Fruit fly (Drosophila melanogaster) whole organism, embryonic: ENCODE data around the gene CG2059.
A peak's percentile ranks its signal among the peaks of the same experiment; 100 is the strongest.

Experiments used
- B-H1 ChIP-seq: fragments of 200-800 bp; sonication (Bioruptor generic); IDR thresholded peaks from 3 replicates; pipeline ENCODE4 v1.3.6; 2022; ENCODE audit warnings: missing biosample characterization, missing genetic modification characterization
- Bteb2 ChIP-seq: fragments of 200-800 bp; sonication (Bioruptor generic); optimal IDR thresholded peaks from 2 replicates; lab custom pipeline; 2016; ENCODE audit warnings: missing biosample characterization, missing genetic modification characterization
- CG11696 ChIP-seq: fragments of 200-800 bp; sonication (Bioruptor generic); IDR thresholded peaks from 2 replicates; pipeline ENCODE4 v1.3.6; 2022; ENCODE audit warnings: missing biosample characterization, missing genetic modification characterization
- CG12104 ChIP-seq: fragments of 200-800 bp; sonication (Bioruptor generic); optimal IDR thresholded peaks from 3 replicates; lab custom pipeline; 2016; ENCODE audit warnings: missing biosample characterization, missing genetic modification characterization
- CG12391 ChIP-seq: fragments of 200-800 bp; sonication (Bioruptor generic); optimal IDR thresholded peaks from 3 replicates; lab custom pipeline; 2018; ENCODE audit warnings: missing biosample characterization, mild to moderate bottlenecking, missing genetic modification characterization, moderate library complexity
- CG13123 ChIP-seq: fragments of 200-800 bp; sonication (Bioruptor generic); optimal IDR thresholded peaks from 2 replicates; lab custom pipeline; 2016; ENCODE audit warnings: missing biosample characterization, missing genetic modification characterization
- CG14050 ChIP-seq: fragments of 200-800 bp; sonication (Bioruptor generic); IDR thresholded peaks from 3 replicates; pipeline ENCODE4 v1.3.6; 2022; ENCODE audit warnings: missing biosample characterization, missing genetic modification characterization
- CG1647 ChIP-seq: fragments of 200-800 bp; sonication (Bioruptor generic); optimal IDR thresholded peaks from 3 replicates; lab custom pipeline; 2016; ENCODE audit warnings: missing biosample characterization, missing genetic modification characterization
- CG16779 ChIP-seq: fragments of 200-800 bp; sonication (Bioruptor generic); IDR thresholded peaks from 2 replicates; pipeline ENCODE4 v1.3.6; 2022; ENCODE audit warnings: missing biosample characterization, missing genetic modification characterization
- CG17361 ChIP-seq: fragments of 200-800 bp; sonication (Bioruptor generic); IDR thresholded peaks from 3 replicates; pipeline ENCODE4 v1.3.6; 2022; ENCODE audit warnings: missing biosample characterization, missing genetic modification characterization
- CG17802 ChIP-seq: fragments of 200-800 bp; sonication (Bioruptor generic); optimal IDR thresholded peaks from 2 replicates; lab custom pipeline; 2018; ENCODE audit warnings: missing biosample characterization, mild to moderate bottlenecking, missing genetic modification characterization, moderate library complexity
- CG2202 ChIP-seq: fragments of 200-800 bp; sonication (Bioruptor generic); optimal IDR thresholded peaks from 2 replicates; lab custom pipeline; 2018; ENCODE audit warnings: missing biosample characterization, mild to moderate bottlenecking, missing genetic modification characterization
- CG2712 ChIP-seq: fragments of 200-800 bp; optimal IDR thresholded peaks from 3 replicates; lab custom pipeline; 2019; ENCODE audit warnings: missing biosample characterization, mild to moderate bottlenecking, missing genetic modification characterization, moderate library complexity
- CG3726 ChIP-seq: fragments of 200-800 bp; sonication (Bioruptor generic); IDR thresholded peaks from 3 replicates; pipeline ENCODE4, ENCODE4 v1.3.6; 2022; ENCODE audit warnings: missing biosample characterization, missing genetic modification characterization
- CG4360 ChIP-seq: fragments of 200-800 bp; sonication (Bioruptor generic); IDR thresholded peaks from 2 replicates; pipeline ENCODE4 v1.3.6; 2022; ENCODE audit warnings: missing biosample characterization, missing genetic modification characterization
- CG6254 ChIP-seq: fragments of 200-800 bp; sonication (Bioruptor generic); optimal IDR thresholded peaks from 3 replicates; lab custom pipeline; 2017; ENCODE audit warnings: mild to moderate bottlenecking, missing biosample characterization, missing genetic modification reagents, missing genetic modification characterization
- CG7745 ChIP-seq: fragments of 200-800 bp; sonication (Bioruptor generic); optimal IDR thresholded peaks from 2 replicates; lab custom pipeline; 2018; ENCODE audit warnings: missing biosample characterization, mild to moderate bottlenecking, missing genetic modification characterization, moderate library complexity
- CG7786 ChIP-seq: fragments of 200-800 bp; sonication (Bioruptor generic); optimal IDR thresholded peaks from 2 replicates; lab custom pipeline; 2016; ENCODE audit warnings: missing biosample characterization, missing genetic modification characterization
- CG8944 ChIP-seq: fragments of 200-800 bp; sonication (Bioruptor generic); optimal IDR thresholded peaks from 3 replicates; lab custom pipeline; 2016; ENCODE audit warnings: missing biosample characterization, missing genetic modification characterization
- CG9876 ChIP-seq: fragments of 200-800 bp; sonication (Bioruptor generic); optimal IDR thresholded peaks from 2 replicates; lab custom pipeline; 2016; ENCODE audit warnings: missing biosample characterization, missing genetic modification characterization
- Deaf1 ChIP-seq: fragments of 200-800 bp; optimal IDR thresholded peaks from 3 replicates; lab custom pipeline; 2019; ENCODE audit warnings: missing biosample characterization, mild to moderate bottlenecking, missing genetic modification characterization, moderate library complexity
- Dip3 ChIP-seq: fragments of 200-800 bp; sonication (Bioruptor generic); optimal IDR thresholded peaks from 3 replicates; lab custom pipeline; 2016; ENCODE audit warnings: missing biosample characterization, missing genetic modification characterization
- Gug ChIP-seq: fragments of 200-800 bp; sonication (Bioruptor generic); IDR thresholded peaks from 4 replicates; pipeline ENCODE4 v1.3.6; 2022; ENCODE audit warnings: missing biosample characterization, missing genetic modification characterization
- Hr3 ChIP-seq: fragments of 200-800 bp; sonication (Bioruptor generic); optimal IDR thresholded peaks from 3 replicates; lab custom pipeline; 2016; ENCODE audit warnings: missing biosample characterization, missing genetic modification characterization
- Nf-YB ChIP-seq: fragments of 200-800 bp; sonication (Bioruptor generic); optimal IDR thresholded peaks from 3 replicates; lab custom pipeline; 2019; ENCODE audit warnings: missing biosample characterization, mild to moderate bottlenecking, missing genetic modification characterization, moderate library complexity
- Side ChIP-seq: fragments of 200-800 bp; sonication (Bioruptor generic); optimal IDR thresholded peaks from 2 replicates; lab custom pipeline; 2016; ENCODE audit warnings: missing biosample characterization, missing genetic modification characterization
- Sin3A ChIP-seq: fragments of >200 bp; optimal IDR thresholded peaks from 2 replicates; lab custom pipeline; 2018
- Six4 ChIP-seq: fragments of 200-800 bp; sonication (Bioruptor generic); optimal IDR thresholded peaks from 2 replicates; lab custom pipeline; 2016; ENCODE audit warnings: missing biosample characterization, missing genetic modification characterization
- TFAM ChIP-seq: fragments of 200-800 bp; sonication (Bioruptor generic); optimal IDR thresholded peaks from 2 replicates; lab custom pipeline; 2017; ENCODE audit warnings: missing biosample characterization, missing genetic modification characterization, inconsistent platforms
- Xbp1 ChIP-seq: fragments of 200-800 bp; sonication (Bioruptor generic); optimal IDR thresholded peaks from 3 replicates; lab custom pipeline; 2016; ENCODE audit warnings: missing biosample characterization, mild to moderate bottlenecking, missing genetic modification characterization
- bcd ChIP-seq: fragments of 200-800 bp; sonication (Bioruptor generic); optimal IDR thresholded peaks from 2 replicates; lab custom pipeline; 2017; ENCODE audit warnings: missing biosample characterization, mild to moderate bottlenecking, missing genetic modification characterization
- cad ChIP-seq: fragments of >200 bp; optimal IDR thresholded peaks from 2 replicates; lab custom pipeline; 2017; ENCODE audit warnings: missing biosample characterization, missing genetic modification characterization
- emc ChIP-seq: fragments of 200-800 bp; sonication (Bioruptor generic); optimal IDR thresholded peaks from 2 replicates; lab custom pipeline; 2016; ENCODE audit warnings: missing biosample characterization, missing genetic modification characterization
- fd102C ChIP-seq: fragments of 200-800 bp; sonication (Bioruptor generic); optimal IDR thresholded peaks from 2 replicates; lab custom pipeline; 2018; ENCODE audit warnings: missing biosample characterization, mild to moderate bottlenecking, missing genetic modification characterization, moderate library complexity
- gce ChIP-seq: fragments of 200-800 bp; sonication (Bioruptor generic); IDR thresholded peaks from 3 replicates; pipeline ENCODE4 v1.3.6; 2022; ENCODE audit warnings: missing biosample characterization, missing genetic modification characterization
- hkb ChIP-seq, 2 experiments: fragments of 200-800 bp in 1 of 2; fragments of >200 bp in 1 of 2; sonication (Bioruptor generic) in 1 of 2; IDR thresholded peaks in 1 of 2; optimal IDR thresholded peaks in 1 of 2; 2 replicates each; pipeline versions ENCODE4 v1.3.6 to Lab custom; 2017 to 2022; ENCODE audit warnings: missing biosample characterization in 1 of 2, missing genetic modification characterization in 1 of 2
- kni ChIP-seq: fragments of 200-800 bp; sonication (Bioruptor generic); optimal IDR thresholded peaks from 3 replicates; lab custom pipeline; 2017; ENCODE audit warnings: mild to moderate bottlenecking, missing biosample characterization, missing genetic modification reagents, missing genetic modification characterization
- lilli ChIP-seq: fragments of 200-800 bp; sonication (Bioruptor generic); optimal IDR thresholded peaks from 3 replicates; lab custom pipeline; 2016; ENCODE audit warnings: missing biosample characterization, missing genetic modification characterization
- mld ChIP-seq: fragments of 200-800 bp; sonication (Bioruptor generic); IDR thresholded peaks from 3 replicates; pipeline ENCODE4 v1.3.6; 2022; ENCODE audit warnings: missing biosample characterization, missing genetic modification characterization; ENCODE audit not compliant: partially characterized antibody
- nerfin-1 ChIP-seq: fragments of 200-800 bp; sonication (Bioruptor generic); optimal IDR thresholded peaks from 3 replicates; lab custom pipeline; 2019; ENCODE audit warnings: missing biosample characterization, mild to moderate bottlenecking, missing genetic modification characterization, moderate library complexity
- org-1 ChIP-seq: fragments of 200-800 bp; sonication (Bioruptor generic); optimal IDR thresholded peaks from 2 replicates; lab custom pipeline; 2017; ENCODE audit warnings: missing biosample characterization, missing genetic modification characterization
- otp ChIP-seq: fragments of 200-800 bp; sonication (Bioruptor generic); IDR thresholded peaks from 3 replicates; pipeline ENCODE4, ENCODE4 v1.3.6; 2022; ENCODE audit warnings: missing biosample characterization, missing genetic modification characterization
- sima ChIP-seq: fragments of 200-800 bp; sonication (Bioruptor generic); optimal IDR thresholded peaks from 2 replicates; lab custom pipeline; 2016; ENCODE audit warnings: missing biosample characterization, missing genetic modification characterization
- sisA ChIP-seq: fragments of 200-800 bp; sonication (Bioruptor generic); IDR thresholded peaks from 2 replicates; pipeline ENCODE4 v1.3.6; 2022; ENCODE audit warnings: missing biosample characterization, missing genetic modification characterization
- slbo ChIP-seq: fragments of 200-800 bp; sonication (Bioruptor generic); IDR thresholded peaks from 2 replicates; pipeline ENCODE4 v1.3.6; 2022; ENCODE audit warnings: missing biosample characterization, missing genetic modification characterization
- slou ChIP-seq: fragments of 200-800 bp; sonication (Bioruptor generic); optimal IDR thresholded peaks from 3 replicates; lab custom pipeline; 2016; ENCODE audit warnings: missing biosample characterization, missing genetic modification characterization
- ssp ChIP-seq: fragments of 200-800 bp; sonication (Bioruptor generic); IDR thresholded peaks from 2 replicates; pipeline ENCODE4 v1.3.6; 2022; ENCODE audit warnings: missing biosample characterization, missing genetic modification characterization
- tna ChIP-seq: fragments of 200-800 bp; sonication (Bioruptor generic); IDR thresholded peaks from 2 replicates; pipeline ENCODE4 v1.3.6; 2022; ENCODE audit warnings: missing biosample characterization, missing genetic modification characterization; ENCODE audit not compliant: partially characterized antibody
- zf30C ChIP-seq: fragments of 200-800 bp; sonication (Bioruptor generic); optimal IDR thresholded peaks from 3 replicates; lab custom pipeline; 2018; ENCODE audit warnings: missing biosample characterization, mild to moderate bottlenecking, missing genetic modification characterization

Gene CG2059

DNA sequence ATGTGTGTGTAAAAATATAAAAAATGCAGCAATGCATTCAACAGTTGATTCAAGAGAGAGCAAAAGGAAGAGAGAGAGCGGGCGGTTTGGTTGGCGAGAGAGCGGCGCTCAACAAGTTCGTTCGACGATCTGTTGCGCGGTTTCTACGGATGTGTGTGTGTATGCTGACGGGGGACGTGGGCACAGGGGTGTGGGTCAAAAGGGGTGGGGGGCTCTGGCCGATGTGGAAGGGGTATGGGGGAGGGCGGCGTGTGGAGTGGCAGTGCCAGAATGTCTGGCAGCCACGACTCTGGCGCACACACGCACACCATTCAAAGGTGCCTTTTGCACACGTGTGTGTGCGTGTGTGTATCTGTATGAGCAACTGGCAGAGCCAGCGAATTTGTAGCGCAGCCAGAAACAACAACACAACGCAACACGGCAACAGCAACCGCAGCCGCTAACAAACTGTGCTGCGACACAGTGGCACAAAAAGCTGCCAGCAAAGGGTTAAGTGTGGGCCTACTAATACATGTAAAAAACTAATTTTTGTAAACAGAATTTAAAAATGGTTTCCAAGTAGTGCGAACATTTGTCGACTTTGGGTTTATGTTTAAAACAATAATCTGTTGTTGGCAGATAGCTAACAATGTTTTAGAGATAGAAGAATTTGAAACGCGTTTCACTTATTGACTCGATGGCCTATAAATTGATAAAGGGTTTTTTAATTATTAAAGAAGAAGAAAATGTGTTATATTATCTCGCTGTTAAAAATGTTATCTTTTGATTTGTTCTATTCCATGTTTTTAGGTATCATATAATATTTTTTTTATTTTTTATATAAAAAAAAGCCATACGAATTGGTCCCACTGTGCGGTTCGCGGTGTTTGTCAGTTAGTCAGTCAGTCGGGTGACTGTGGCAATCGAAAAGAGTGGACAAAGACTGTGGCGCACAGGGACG lies 20.6 kb downstream of the CG2059 start (continued):
- TF ChIP-seq CG13123 (GFP tag; lab: Kevin White, UChicago) (peak; percentile 60), CG12391 (peak; percentile 92), emc (peak; percentile 80), CG11696 (GFP tag; lab: Robert Waterston, UW) (peak; percentile 41; the same call in 1 of the 2 replicates), Six4 (GFP tag; lab: Kevin White, UChicago) (peak; percentile 79), CG6254 (GFP tag; lab: Kevin White, UChicago) (peak; percentile 89), CG12104 (GFP tag; lab: Kevin White, UChicago) (peak; percentile 93), Nf-YB (peak; percentile 78), CG16779 (GFP tag; lab: Robert Waterston, UW) (no peak), bcd (peak; percentile 96), Side (GFP tag; lab: Kevin White, UChicago) (no peak), CG4360 (peak; percentile 88), CG8944 (GFP tag; lab: Kevin White, UChicago) (peak; percentile 80), kni (GFP tag; lab: Kevin White, UChicago) (peak; percentile 90), B-H1 (GFP tag; lab: Robert Waterston, UW) (peak; percentile 64), Dip3 (GFP tag; lab: Kevin White, UChicago) (peak; percentile 71), sima (GFP tag; lab: Kevin White, UChicago) (no peak), otp (peak; percentile 19; the same call in 1 of the 3 replicates), CG1647 (peak; percentile 63), slou (peak; percentile 55), Gug (GFP tag; lab: Robert Waterston, UW) (peak; percentile 81), Deaf1 (tag; lab: Kevin White, UChicago) (peak; percentile 24), gce (GFP tag; lab: Robert Waterston, UW) (no peak; the same call in 2 of the 3 replicates), CG7786 (GFP tag; lab: Kevin White, UChicago) (peak; percentile 82), CG17802 (peak; percentile 71), hkb (optimal IDR thresholded peaks at IDR 0.05; lab: Kevin White, UChicago) (no peak), hkb (GFP tag; IDR thresholded peaks at IDR 0.05; lab: Robert Waterston, UW) (no peak; the same call in none of the 2 replicates), Xbp1 (GFP tag; lab: Kevin White, UChicago) (peak; percentile 90), cad (GFP tag; lab: Kevin White, UChicago) (no peak), Sin3A (no peak), org-1 (GFP tag; lab: Kevin White, UChicago) (peak; percentile 91), CG2202 (tag; lab: Kevin White, UChicago) (peak; percentile 85), tna (no peak), slbo (GFP tag; lab: Robert Waterston, UW) (peak; percentile 73), CG2712 (tag; lab: Kevin White, UChicago) (peak; percentile 97), CG17361 (GFP tag; lab: Robert Waterston, UW) (peak; percentile 100), nerfin-1 (tag; lab: Kevin White, UChicago) (peak; percentile 81), CG3726 (GFP tag; lab: Robert Waterston, UW) (peak; percentile 68; the same call in 2 of the 3 replicates), CG9876 (GFP tag; lab: Kevin White, UChicago) (peak; percentile 69), fd102C (GFP tag; lab: Kevin White, UChicago) (peak; percentile 50), CG14050 (GFP tag; lab: Robert Waterston, UW) (peak; percentile 50; the same call in 1 of the 3 replicates), zf30C (GFP tag; lab: Kevin White, UChicago) (no peak), Bteb2 (GFP tag; lab: Kevin White, UChicago) (peak; percentile 77), ssp (GFP tag; lab: Robert Waterston, UW) (peak; percentile 70), lilli (peak; percentile 68), Hr3 (GFP tag; lab: Kevin White, UChicago) (peak; percentile 95), mld (no peak), TFAM (peak; percentile 30), sisA (peak; percentile 77), CG7745 (tag; lab: Kevin White, UChicago) (no peak)
